Worm (Caenorhabditis elegans): ENCODE measurements around the gene srd-64.

DNA sequence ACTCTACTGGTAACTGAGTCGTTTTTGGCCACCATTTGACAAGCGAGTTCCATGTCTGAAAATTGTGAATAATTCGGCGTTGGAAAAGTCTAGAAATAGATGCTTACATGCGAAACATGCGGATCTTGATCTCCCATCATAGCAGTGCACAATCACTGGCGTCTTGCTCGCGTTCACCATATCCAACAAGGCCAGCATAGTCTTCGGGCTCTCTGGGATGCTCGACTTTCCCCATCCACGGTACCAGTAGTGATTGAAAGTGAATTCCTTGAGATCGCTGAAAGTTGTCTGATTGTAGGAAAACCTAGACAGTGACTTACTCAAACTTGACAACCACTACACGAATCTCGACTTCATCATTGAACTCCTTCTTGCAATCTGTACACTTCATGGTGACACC lies 22.9 kb upstream of the srd-64 start:
- TF ChIP-seq nhr-12 (tag; optimal IDR thresholded peaks at IDR 0.05) (no peak), ceh-8 (GFP tag; optimal IDR thresholded peaks at IDR 0.05) (no peak), skn-1 (tag; optimal IDR thresholded peaks at IDR 0.05) (no peak), fkh-10 (GFP tag; optimal IDR thresholded peaks at IDR 0.05) (no peak), irx-1 (tag; optimal IDR thresholded peaks at IDR 0.05) (no peak), ztf-4 (tag; optimal IDR thresholded peaks at IDR 0.05) (no peak), nhr-77 (tag; optimal IDR thresholded peaks at IDR 0.05) (no peak), unc-130 (tag; optimal IDR thresholded peaks at IDR 0.05) (no peak), nhr-11 (tag; optimal IDR thresholded peaks at IDR 0.05) (no peak), tbx-2 (tag; optimal IDR thresholded peaks at IDR 0.05) (no peak)

Measured in whole organism, L1 larva.